Worm (Caenorhabditis elegans) whole organism, L4 larva: Measurements from ENCODE around the gene hpx-2.

Experiments
- aly-2 ChIP-seq: sonication (generic microtip); optimal IDR thresholded peaks from 2 replicates; lab custom pipeline; 2018; ENCODE audit warnings: missing biosample characterization, missing genetic modification characterization
- ceh-28 ChIP-seq: fragments of 150-350 bp; optimal IDR thresholded peaks from 2 replicates; lab custom pipeline; 2014; ENCODE audit warnings: missing biosample characterization, missing genetic modification reagents, missing genetic modification characterization
- ceh-44 ChIP-seq: fragments of 200-800 bp; sonication (Bioruptor generic); IDR thresholded peaks from 2 replicates; pipeline ENCODE4 v1.3.6; 2022; ENCODE audit warnings: missing genetic modification reagents, missing genetic modification characterization, missing compliant biosample characterization
- cey-2 ChIP-seq: sonication (generic microtip); optimal IDR thresholded peaks from 3 replicates; lab custom pipeline; 2017; ENCODE audit warnings: missing genetic modification characterization, mild to moderate bottlenecking, missing compliant biosample characterization, antibody characterized with exemption, borderline replicate concordance; ENCODE audit not compliant: insufficient read depth
- nhr-28 ChIP-seq: fragments of 150-350 bp; optimal IDR thresholded peaks from 2 replicates; lab custom pipeline; 2014; ENCODE audit warnings: missing biosample characterization, missing genetic modification characterization
- nhr-77 ChIP-seq: fragments of 150-350 bp; optimal IDR thresholded peaks from 2 replicates; lab custom pipeline; 2014; ENCODE audit warnings: missing biosample characterization, missing genetic modification characterization
- snpc-4 ChIP-seq: fragments of 150-350 bp; optimal IDR thresholded peaks from 2 replicates; lab custom pipeline; 2014; ENCODE audit warnings: missing biosample characterization, missing genetic modification characterization
- unc-62 ChIP-seq, 3 experiments: fragments of 150-350 bp in 1 of 3; sonication (generic microtip); optimal IDR thresholded peaks in 2 of 3; peaks in 1 of 3; 1 replicate in 1 of 3; 2 replicates in 2 of 3; lab custom pipeline; 2014 to 2017; ENCODE audit warnings: missing biosample characterization in 3 of 3, missing genetic modification characterization in 3 of 3, missing genetic modification reagents in 3 of 3, missing genotype in 1 of 3

- TF ChIP-seq nhr-77 = peak; percentile 53
- TF ChIP-seq ceh-28 (tag; lab: Kevin White, UChicago) = no peak
- TF ChIP-seq unc-62 (GFP tag; optimal IDR thresholded peaks at IDR 0.05 in 1 of 2; lab: Kevin White, UChicago) = no peak
- TF ChIP-seq unc-62 (tag; optimal IDR thresholded peaks at IDR 0.05; lab: Kevin White, UChicago) = no peak
- no peak for TF ChIP-seq cey-2 (tag; lab: Kevin White, UChicago)
- peak; percentile 37 for TF ChIP-seq nhr-28
- no peak for TF ChIP-seq ceh-44 (GFP tag; lab: Robert Waterston, UW)
- no peak for TF ChIP-seq snpc-4 (tag; lab: Kevin White, UChicago)
- TF ChIP-seq aly-2 (tag; lab: Kevin White, UChicago) = no peak
These were observed 41.2 kb downstream of the hpx-2 start for ce11 chrV:13891489-13891888.
